Fruit fly (Drosophila melanogaster): Measurements from ENCODE around the gene Vha100-2.

dm6 chr3R:18423352-18423751, 24.4 kb upstream of the Vha100-2 start:
- TF ChIP-seq h (optimal IDR thresholded peaks at IDR 0.05): no peak
- TF ChIP-seq Myc (optimal IDR thresholded peaks at IDR 0.05): no peak
- no peak for TF ChIP-seq Sin3A (optimal IDR thresholded peaks at IDR 0.05)
- TF ChIP-seq psq (optimal IDR thresholded peaks at IDR 0.05): no peak
- TF ChIP-seq ttk (optimal IDR thresholded peaks at IDR 0.05): no peak
- no peak for TF ChIP-seq insv (optimal IDR thresholded peaks at IDR 0.05)
